Worm (Caenorhabditis elegans) whole organism, late embryonic: ENCODE measurements around the gene B0432.14.

ENCODE experiments used
- C08G9.2 ChIP-seq: sonication (generic microtip); optimal IDR thresholded peaks from 2 replicates; lab custom pipeline; 2016; ENCODE audit warnings: mild to moderate bottlenecking, missing genetic modification characterization, moderate library complexity, missing compliant biosample characterization
- C38D4.7 ChIP-seq: fragments of 200-800 bp; sonication (Bioruptor generic); optimal IDR thresholded peaks from 2 replicates; lab custom pipeline; 2018; ENCODE audit warnings: mild to moderate bottlenecking, missing genetic modification characterization, moderate library complexity, missing compliant biosample characterization
- T23F11.4 ChIP-seq: fragments of 200-800 bp; sonication (Bioruptor generic); optimal IDR thresholded peaks from 2 replicates; lab custom pipeline; 2018; ENCODE audit warnings: mild to moderate bottlenecking, missing genetic modification characterization, missing compliant biosample characterization
- Y22D7AL.16 ChIP-seq: sonication (generic microtip); optimal IDR thresholded peaks from 2 replicates; lab custom pipeline; 2016; ENCODE audit warnings: missing genetic modification characterization, missing compliant biosample characterization
- ceh-18 ChIP-seq: sonication (generic microtip); optimal IDR thresholded peaks from 2 replicates; lab custom pipeline; 2016; ENCODE audit warnings: missing genetic modification characterization, missing compliant biosample characterization
- ceh-2 ChIP-seq: sonication (generic microtip); optimal IDR thresholded peaks from 2 replicates; lab custom pipeline; 2016; ENCODE audit warnings: missing genotype, missing genetic modification characterization, missing compliant biosample characterization
- ceh-34 ChIP-seq: sonication (generic microtip); optimal IDR thresholded peaks from 2 replicates; lab custom pipeline; 2016; ENCODE audit warnings: mild to moderate bottlenecking, missing genetic modification characterization, missing compliant biosample characterization
- che-1 ChIP-seq: sonication (generic microtip); optimal IDR thresholded peaks from 2 replicates; lab custom pipeline; 2016; ENCODE audit warnings: mild to moderate bottlenecking, missing genetic modification characterization, missing compliant biosample characterization
- elt-2 ChIP-seq: sonication (generic microtip); optimal IDR thresholded peaks from 2 replicates; lab custom pipeline; 2016; ENCODE audit warnings: missing genetic modification reagents, missing genetic modification characterization, missing compliant biosample characterization
- elt-4 ChIP-seq: sonication (generic microtip); optimal IDR thresholded peaks from 2 replicates; lab custom pipeline; 2016; ENCODE audit warnings: missing genetic modification characterization, missing compliant biosample characterization
- ets-4 ChIP-seq: sonication (generic microtip); optimal IDR thresholded peaks from 2 replicates; lab custom pipeline; 2016; ENCODE audit warnings: missing genetic modification characterization, missing compliant biosample characterization
- eyg-1 ChIP-seq: sonication (generic microtip); optimal IDR thresholded peaks from 2 replicates; lab custom pipeline; 2016; ENCODE audit warnings: missing genotype, missing genetic modification characterization, missing compliant biosample characterization
- fkh-6 ChIP-seq: sonication (generic microtip); optimal IDR thresholded peaks from 2 replicates; lab custom pipeline; 2016; ENCODE audit warnings: missing genetic modification characterization, missing compliant biosample characterization
- hlh-8 ChIP-seq: sonication (generic microtip); optimal IDR thresholded peaks from 2 replicates; lab custom pipeline; 2016; ENCODE audit warnings: missing genotype, missing genetic modification characterization, missing compliant biosample characterization
- nhr-232 ChIP-seq: sonication (generic microtip); optimal IDR thresholded peaks from 2 replicates; lab custom pipeline; 2016; ENCODE audit warnings: missing genetic modification characterization, missing compliant biosample characterization
- npax-4 ChIP-seq: sonication (generic microtip); optimal IDR thresholded peaks from 2 replicates; lab custom pipeline; 2016; ENCODE audit warnings: missing genetic modification characterization, missing compliant biosample characterization
- pag-3 ChIP-seq: sonication (generic microtip); optimal IDR thresholded peaks from 2 replicates; lab custom pipeline; 2016; ENCODE audit warnings: missing compliant biosample characterization, missing genetic modification characterization, borderline replicate concordance
- pax-1 ChIP-seq: fragments of 150-350 bp; optimal IDR thresholded peaks from 2 replicates; lab custom pipeline; 2014; ENCODE audit warnings: missing biosample characterization, missing genetic modification characterization
- pha-2 ChIP-seq: sonication (generic microtip); optimal IDR thresholded peaks from 2 replicates; lab custom pipeline; 2017; ENCODE audit warnings: mild to moderate bottlenecking, missing genetic modification characterization, missing compliant biosample characterization
- ref-2 ChIP-seq: sonication (generic microtip); optimal IDR thresholded peaks from 2 replicates; lab custom pipeline; 2016; ENCODE audit warnings: missing genetic modification characterization, missing compliant biosample characterization
- rnt-1 ChIP-seq: sonication (generic microtip); optimal IDR thresholded peaks from 2 replicates; lab custom pipeline; 2016; ENCODE audit warnings: missing genetic modification characterization, missing compliant biosample characterization
- sdc-2 ChIP-seq: sonication (generic microtip); optimal IDR thresholded peaks from 2 replicates; lab custom pipeline; 2016; ENCODE audit warnings: missing genotype, missing genetic modification characterization, missing compliant biosample characterization
- syd-9 ChIP-seq: sonication (generic microtip); optimal IDR thresholded peaks from 2 replicates; lab custom pipeline; 2016; ENCODE audit warnings: mild to moderate bottlenecking, missing genetic modification characterization, moderate library complexity, missing compliant biosample characterization
- unc-42 ChIP-seq: sonication (generic microtip); optimal IDR thresholded peaks from 2 replicates; lab custom pipeline; 2016; ENCODE audit warnings: missing genotype, missing genetic modification characterization, missing compliant biosample characterization
- unc-55 ChIP-seq: sonication (generic microtip); optimal IDR thresholded peaks from 2 replicates; lab custom pipeline; 2017; ENCODE audit warnings: missing biosample characterization, missing genetic modification reagents, missing genetic modification characterization
- unc-86 ChIP-seq: sonication (generic microtip); optimal IDR thresholded peaks from 2 replicates; lab custom pipeline; 2016; ENCODE audit warnings: missing genetic modification characterization, missing compliant biosample characterization

B0432.14 gene

DNA sequence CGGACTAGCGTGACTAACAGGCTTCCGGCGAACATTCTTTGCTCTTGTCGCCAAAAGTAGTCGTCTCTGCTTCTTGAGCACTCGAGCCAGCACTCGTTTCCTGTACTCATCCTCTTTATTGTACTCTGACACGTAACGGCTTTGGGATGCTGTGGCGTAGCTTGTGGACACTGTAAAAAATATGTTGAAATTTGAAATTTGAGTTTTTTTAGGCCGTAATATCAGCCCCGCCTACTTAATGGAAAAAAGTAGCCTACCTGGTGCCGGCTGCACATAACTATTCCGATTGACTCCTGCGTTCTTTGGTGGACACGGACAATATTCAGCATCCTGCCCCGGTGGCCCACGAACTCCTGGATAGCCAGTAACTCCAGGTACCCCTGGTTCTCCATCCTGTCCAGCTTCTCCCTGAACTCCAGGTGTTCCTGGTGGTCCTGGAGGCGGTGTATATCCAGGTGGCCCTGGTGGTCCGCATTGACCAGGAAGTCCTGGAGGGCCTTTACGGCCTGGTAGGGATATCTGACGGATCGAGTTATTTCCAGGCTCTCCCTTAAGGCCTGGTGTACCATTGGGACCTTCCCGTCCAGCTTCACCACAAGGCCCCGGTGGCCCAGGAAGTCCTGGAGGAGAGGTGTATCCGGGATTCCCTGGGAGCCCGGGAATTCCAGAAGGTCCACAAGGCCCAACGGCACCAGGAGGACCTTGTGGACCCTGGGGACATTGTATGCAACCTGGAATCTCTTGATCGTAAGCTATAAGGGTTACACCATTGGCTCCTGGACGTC is 40.0 kb downstream of the B0432.14 start:
- TF ChIP-seq C08G9.2 (tag; lab: Kevin White, UChicago) (peak; percentile 24), elt-2 (tag; lab: Kevin White, UChicago) (no peak), hlh-8 (tag; lab: Kevin White, UChicago) (no peak), pax-1 (no peak), elt-4 (peak; percentile 57), pag-3 (no peak), Y22D7AL.16 (tag; lab: Kevin White, UChicago) (no peak), eyg-1 (tag; lab: Kevin White, UChicago) (no peak), ceh-18 (no peak), unc-86 (no peak), pha-2 (tag; lab: Kevin White, UChicago) (no peak), T23F11.4 (no peak), C38D4.7 (GFP tag; lab: Kevin White, UChicago) (peak; percentile 15), syd-9 (tag; lab: Kevin White, UChicago) (no peak), sdc-2 (tag; lab: Kevin White, UChicago) (no peak)

DNA sequence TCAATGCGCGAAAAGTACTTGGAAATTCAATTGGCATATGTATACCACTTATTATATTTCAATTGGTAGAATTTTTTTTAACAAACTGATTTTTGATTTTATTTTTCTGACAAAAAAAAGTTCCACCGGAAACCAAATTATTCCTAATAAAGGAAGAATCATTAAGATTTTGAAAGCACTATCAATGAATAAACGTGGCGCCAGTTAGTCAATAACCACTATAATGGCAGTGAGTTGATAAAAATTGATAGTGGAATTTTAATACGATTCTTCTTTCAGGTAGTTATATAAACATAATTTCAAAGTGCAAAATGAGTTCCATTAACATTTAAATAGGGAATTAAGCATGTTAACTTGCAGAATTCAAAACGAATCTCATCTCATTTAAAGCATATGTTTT is 41.5 kb downstream of the B0432.14 start, which contains the start of gene col-69:
TSS of gene col-69 (minus strand) at position 101 of the 400 bp plus-strand sequence.
- TF ChIP-seq fkh-6 (tag; lab: Kevin White, UChicago) (no peak), ceh-18 (no peak)

DNA sequence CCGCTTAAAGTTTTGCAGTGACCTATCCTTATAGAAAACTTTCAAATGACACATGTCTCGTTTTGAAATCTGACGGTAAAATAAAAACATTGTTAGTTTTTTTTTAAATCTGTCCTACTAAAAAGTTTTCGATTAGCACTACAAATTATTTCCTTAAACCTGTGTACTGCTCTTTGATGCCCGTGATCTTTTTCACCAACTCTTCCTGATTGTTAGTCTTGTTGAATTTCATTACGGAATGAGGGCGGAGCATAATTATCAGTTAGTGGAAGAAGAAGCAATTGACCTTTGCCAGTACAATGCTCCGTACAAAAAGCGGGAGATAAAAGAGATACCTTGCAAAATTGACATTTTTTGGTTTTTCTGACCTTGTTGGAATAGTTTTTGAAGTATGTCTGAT is 43.0 kb downstream of the B0432.14 start, which contains the start of gene K01A2.4:
TSS of gene K01A2.4 (plus strand) at position 301 of the 400 bp plus-strand sequence.
- TF ChIP-seq ceh-34: no peak
- no peak for TF ChIP-seq che-1 (tag; lab: Kevin White, UChicago)
- TF ChIP-seq npax-4: no peak
- TF ChIP-seq nhr-232 (tag; lab: Kevin White, UChicago): no peak
- no peak for TF ChIP-seq ceh-2 (tag; lab: Kevin White, UChicago)
- TF ChIP-seq elt-4: no peak
- TF ChIP-seq ets-4 (tag; lab: Kevin White, UChicago): no peak

DNA sequence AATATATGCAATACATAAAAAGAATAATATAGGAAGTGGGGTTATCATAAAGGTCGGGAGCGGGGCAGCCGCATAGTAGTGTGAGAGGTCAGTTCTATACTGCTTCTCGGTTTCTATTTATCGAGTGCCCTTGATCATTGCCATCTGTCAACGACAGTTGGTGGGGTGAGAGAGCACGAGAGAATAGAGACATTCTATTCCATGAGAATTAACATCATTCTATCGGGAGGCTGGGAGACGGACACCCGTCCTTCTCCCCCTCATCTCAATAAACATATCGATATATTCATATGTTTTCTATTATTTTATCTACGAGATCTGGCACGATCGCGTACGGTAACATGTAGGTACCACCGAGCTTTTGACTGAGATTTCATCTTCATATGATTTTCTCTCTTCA is 48.0 kb downstream of the B0432.14 start, which contains the start of gene mps-2:
TSS of gene mps-2 (minus strand) at position 101 of the 400 bp plus-strand sequence.
- peak; percentile 9 for TF ChIP-seq unc-55

DNA sequence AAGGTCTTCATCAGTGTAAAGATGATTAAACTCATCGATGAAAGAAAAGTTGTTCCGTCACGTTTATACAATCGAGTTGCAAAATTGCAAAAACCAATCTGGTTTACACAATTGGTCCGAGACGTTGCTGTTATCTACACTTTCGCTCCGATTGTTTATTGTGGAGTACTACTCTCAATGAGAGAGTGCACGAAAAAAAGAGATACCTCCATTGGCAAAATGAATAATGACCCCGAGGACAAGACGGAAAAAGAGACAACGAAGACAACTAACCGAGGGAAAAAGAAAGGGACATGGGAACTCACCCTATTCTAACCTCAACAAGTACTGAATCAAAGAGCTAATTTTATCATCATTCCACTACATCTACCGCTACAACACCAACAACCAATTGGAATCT is 49.4 kb downstream of the B0432.14 start:
- no peak for TF ChIP-seq elt-4
- TF ChIP-seq elt-2 (tag; lab: Kevin White, UChicago): peak; percentile 66
- TF ChIP-seq unc-42: no peak
- no peak for TF ChIP-seq syd-9 (tag; lab: Kevin White, UChicago)
- TF ChIP-seq ref-2 (tag; lab: Kevin White, UChicago): peak; percentile 18
- TF ChIP-seq fkh-6 (tag; lab: Kevin White, UChicago): no peak
- TF ChIP-seq rnt-1 (tag; lab: Kevin White, UChicago): peak; percentile 15
- TF ChIP-seq unc-55: peak; percentile 65
